Fruit fly (Drosophila melanogaster) whole organism: ENCODE measurements around the gene Smug.

Source experiments
- CG8478 ChIP-seq: fragments of >200 bp; optimal IDR thresholded peaks from 2 replicates; lab custom pipeline; 2018; ENCODE audit warnings: inconsistent platforms
- Dll ChIP-seq: fragments of >200 bp; optimal IDR thresholded peaks from 2 replicates; lab custom pipeline; 2017
- EcR ChIP-seq, 2 experiments: fragments of >200 bp; optimal IDR thresholded peaks; 2 replicates each; lab custom pipeline; 2017; ENCODE audit warnings: missing biosample characterization in 2 of 2, missing genetic modification characterization in 2 of 2, missing genetic modification reagents in 2 of 2
- pan ChIP-seq: fragments of >200 bp; optimal IDR thresholded peaks from 2 replicates; lab custom pipeline; 2017
- psq ChIP-seq: fragments of >200 bp; optimal IDR thresholded peaks from 2 replicates; lab custom pipeline; 2017
- usp ChIP-seq: fragments of >200 bp; optimal IDR thresholded peaks from 2 replicates; lab custom pipeline; 2017; ENCODE audit warnings: missing biosample characterization, missing genetic modification characterization, mixed read lengths

Gene Smug

DNA sequence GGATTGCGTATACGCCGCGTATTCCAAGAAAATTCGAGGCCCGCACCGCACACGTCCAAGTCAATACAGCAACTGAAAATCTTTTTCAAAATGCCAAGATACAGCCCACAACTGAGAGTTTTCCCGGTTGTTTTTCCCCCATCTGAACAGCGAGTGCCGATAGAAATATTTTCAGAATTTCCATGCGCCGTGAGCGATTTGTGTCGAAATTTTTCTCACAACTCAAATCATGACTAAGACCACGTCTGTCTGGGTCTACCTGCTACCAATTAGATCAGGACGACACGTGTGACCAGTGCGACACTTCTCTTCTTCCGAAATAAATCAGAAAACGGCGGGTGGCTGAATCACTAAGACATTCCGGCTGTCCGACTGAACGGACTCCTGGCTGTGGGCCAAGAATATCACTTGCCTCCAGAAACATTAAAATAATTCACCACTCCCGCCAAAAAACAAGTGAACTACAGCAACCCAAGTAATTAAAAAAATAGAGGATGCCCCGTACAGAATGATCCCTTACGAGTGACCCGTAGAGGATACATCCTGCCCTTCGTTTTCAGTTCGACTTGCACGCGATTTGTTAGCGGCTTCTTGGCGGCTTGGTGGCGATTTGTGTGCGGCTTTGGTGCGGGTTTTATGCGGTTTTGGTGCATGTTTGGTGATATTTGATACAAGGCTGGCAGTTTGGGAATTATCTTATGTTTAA is 24.9 kb upstream of the Smug start, which contains the start of gene cher:
Gene cher, minus strand, starts transcription at position 51 of the 706 bp plus-strand sequence.
- TF ChIP-seq psq (lab: Kevin White, UChicago) (no peak), Dll (no peak), usp (GFP tag; lab: Kevin White, UChicago) (no peak), pan (lab: Kevin White, UChicago) (no peak)

DNA sequence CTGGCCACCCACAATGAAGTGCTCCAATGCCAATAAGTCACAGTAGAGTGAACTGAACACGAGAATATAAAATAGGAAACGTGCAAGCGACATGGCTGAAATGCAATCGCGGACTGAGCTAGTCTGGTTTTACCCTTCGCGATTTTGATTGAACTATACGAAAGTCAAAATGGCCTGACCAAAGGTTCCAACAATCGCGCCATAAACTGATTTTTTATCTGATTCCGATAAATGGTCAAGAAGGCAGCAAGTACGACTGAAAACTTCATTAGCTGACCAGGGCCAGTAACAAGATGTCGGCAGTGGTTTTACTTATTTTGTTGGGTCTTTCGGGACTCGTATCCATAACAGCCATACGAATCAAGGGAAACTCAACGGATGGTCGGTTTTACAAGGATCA is 23.5 kb upstream of the Smug start, which contains the start of the genes CG17477 and CG31269:
Gene CG17477, minus strand, starts transcription at position 101 of the 400 bp plus-strand sequence.
Gene CG31269, plus strand, starts transcription at position 289 of the 400 bp plus-strand sequence.
- TF ChIP-seq Dll, result no peak

DNA sequence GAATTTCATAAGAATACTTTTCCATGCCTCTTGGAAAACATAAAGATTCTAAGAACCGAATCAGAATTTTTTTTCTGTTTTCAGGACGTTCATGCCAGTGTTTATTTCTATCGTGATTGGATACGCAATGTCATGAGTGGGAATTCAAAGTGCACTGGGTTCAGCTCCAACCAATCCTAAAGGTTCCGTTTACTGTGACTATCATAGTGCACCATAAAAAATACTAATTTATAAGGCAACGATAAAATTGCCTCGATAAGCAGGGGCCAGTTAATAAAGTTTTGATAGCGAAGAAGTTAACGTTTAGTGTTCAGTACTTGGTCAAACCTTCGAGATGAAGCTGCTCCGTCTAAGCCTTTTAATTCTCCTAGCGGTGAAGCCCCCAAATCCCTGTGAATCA is 22.5 kb upstream of the Smug start, which contains the start of gene CG31265:
Gene CG31265, plus strand, starts transcription at position 301 of the 400 bp plus-strand sequence.
- TF ChIP-seq Dll, result no peak
- no peak for TF ChIP-seq EcR (GFP tag; optimal IDR thresholded peaks at IDR 0.05; lab: Kevin White, UChicago)
- TF ChIP-seq pan (lab: Kevin White, UChicago), result no peak
- TF ChIP-seq psq (lab: Kevin White, UChicago), result no peak
- no peak for TF ChIP-seq CG8478 (lab: Kevin White, UChicago)
- no peak for TF ChIP-seq usp (GFP tag; lab: Kevin White, UChicago)

DNA sequence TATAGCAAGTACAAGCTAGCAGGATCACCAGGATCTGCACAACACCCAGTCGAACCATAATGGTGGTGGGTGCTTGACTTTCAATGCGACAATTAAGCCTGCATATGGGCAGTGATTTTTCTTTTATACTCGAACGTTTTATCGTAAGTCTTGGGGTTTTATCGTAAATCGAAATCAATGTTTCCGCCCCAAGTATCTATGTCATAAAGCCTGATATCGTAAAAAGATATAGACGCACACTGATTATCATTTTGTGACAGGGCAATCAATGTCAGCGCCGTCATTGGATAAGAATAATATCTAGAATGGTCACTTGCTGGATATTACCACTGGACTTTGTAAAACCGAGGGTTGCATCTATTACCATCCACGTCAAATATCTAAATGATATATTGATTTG is 20.1 kb upstream of the Smug start, which contains the start of gene CG17475:
Gene CG17475, minus strand, starts transcription at position 101 of the 400 bp plus-strand sequence.
- TF ChIP-seq CG8478 (lab: Kevin White, UChicago), result no peak

DNA sequence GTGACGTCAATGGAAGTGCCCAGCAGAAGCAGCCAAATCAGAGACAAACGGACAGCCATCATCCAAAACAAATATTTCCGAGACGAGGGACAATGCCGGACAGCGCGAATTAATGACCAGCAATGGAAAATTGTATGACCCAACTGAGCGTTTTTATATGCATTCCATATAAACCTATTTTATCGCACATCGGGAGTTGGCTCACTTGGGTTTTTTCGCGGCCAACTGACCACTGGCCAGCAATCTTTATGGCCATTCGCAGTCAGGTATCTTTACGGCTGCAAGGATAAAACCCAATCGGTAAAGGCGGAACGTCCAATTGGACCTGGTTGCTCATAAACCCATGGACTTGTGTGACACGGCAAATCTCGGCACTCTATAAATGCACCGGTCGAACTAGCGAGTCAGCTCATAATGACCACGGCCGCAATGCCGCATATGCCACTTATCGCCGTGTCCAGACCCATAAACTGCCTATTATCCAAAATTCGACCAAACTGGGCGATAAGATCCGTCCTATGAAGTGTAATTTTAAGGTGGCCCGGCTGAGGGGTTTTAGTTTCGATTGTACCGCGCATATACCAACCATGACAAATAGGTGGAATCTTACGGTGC is 18.2 kb upstream of the Smug start, which contains the start of the genes CG4053 and CG31266:
Gene CG4053, minus strand, starts transcription at position 101 of the 615 bp plus-strand sequence.
Gene CG31266, plus strand, starts transcription at position 565 of the 615 bp plus-strand sequence.
- no peak for TF ChIP-seq pan (lab: Kevin White, UChicago)
- TF ChIP-seq CG8478 (lab: Kevin White, UChicago), result no peak
- TF ChIP-seq psq (lab: Kevin White, UChicago), result no peak
- TF ChIP-seq usp (GFP tag; lab: Kevin White, UChicago), result no peak
- TF ChIP-seq Dll, result no peak
- no peak for TF ChIP-seq EcR (GFP tag; optimal IDR thresholded peaks at IDR 0.05; lab: Kevin White, UChicago)

DNA sequence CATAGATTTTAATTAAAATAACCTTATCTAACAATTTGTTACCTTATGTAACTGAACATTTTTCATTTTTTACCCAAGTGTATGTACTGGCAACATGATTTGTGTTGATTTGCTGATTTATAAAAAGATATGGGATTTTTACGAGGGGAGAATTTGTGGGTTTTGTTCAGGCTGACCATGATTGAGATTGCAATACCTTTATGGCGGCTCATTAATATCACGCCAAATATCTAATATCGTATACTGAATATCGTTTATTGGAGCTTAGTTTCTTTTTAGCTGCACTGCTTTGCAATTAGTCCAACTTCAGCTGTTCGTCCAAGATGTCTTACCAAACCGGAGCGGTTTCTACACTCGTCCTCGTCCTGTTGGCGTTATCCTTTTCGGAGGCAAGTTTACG is 16.5 kb upstream of the Smug start, which contains the start of gene CG31267:
Gene CG31267, plus strand, starts transcription at position 301 of the 400 bp plus-strand sequence.
- TF ChIP-seq pan (lab: Kevin White, UChicago) (no peak), EcR (GFP tag; optimal IDR thresholded peaks at IDR 0.05; lab: Kevin White, UChicago) (no peak), usp (GFP tag; lab: Kevin White, UChicago) (no peak), psq (lab: Kevin White, UChicago) (no peak), CG8478 (lab: Kevin White, UChicago) (no peak), Dll (no peak)

DNA sequence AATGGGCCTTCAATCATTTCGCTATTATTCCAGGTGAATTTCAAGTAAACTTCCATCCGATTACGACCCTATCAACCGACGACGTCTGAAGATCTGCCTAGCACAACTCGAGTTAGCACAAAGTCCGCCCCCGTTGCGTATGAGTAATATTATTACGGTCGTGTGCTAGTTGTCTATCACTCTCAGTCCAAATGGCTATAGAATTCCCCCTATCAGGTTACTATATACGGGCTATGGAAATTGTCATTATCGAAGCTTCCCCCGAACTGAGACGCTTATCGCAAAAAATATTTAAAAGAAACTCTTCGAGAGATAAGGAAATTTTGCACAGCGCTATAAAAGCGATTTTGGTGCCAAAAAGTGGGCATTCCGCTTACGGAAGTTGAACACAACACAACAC is 14.6 kb upstream of the Smug start, which contains the start of gene CG5246:
Gene CG5246, plus strand, starts transcription at position 365 of the 400 bp plus-strand sequence.
- no peak for TF ChIP-seq Dll
- TF ChIP-seq usp (GFP tag; lab: Kevin White, UChicago), result no peak

DNA sequence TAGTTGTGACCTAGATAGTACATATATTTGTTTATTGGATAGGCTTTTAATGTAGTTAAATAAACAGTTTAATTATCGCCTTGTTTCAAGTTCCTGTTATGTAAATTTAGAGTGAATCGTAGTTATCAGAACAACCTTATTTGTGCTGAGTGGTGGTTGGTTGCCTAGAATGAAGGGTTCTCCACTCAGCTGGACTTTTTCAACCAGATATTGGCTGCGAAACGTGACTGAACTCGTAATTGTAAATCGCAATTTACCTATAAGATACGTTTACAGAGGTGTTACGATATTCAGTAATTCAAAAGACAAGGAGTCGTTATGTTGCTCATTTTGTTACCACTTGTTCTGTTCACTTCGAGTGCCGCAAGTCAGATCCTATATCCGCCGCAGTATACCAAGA is 12.8 kb upstream of the Smug start, which contains the start of gene CG5255:
Gene CG5255, plus strand, starts transcription at position 301 of the 400 bp plus-strand sequence.
- no peak for TF ChIP-seq pan (lab: Kevin White, UChicago)
- no peak for TF ChIP-seq usp (GFP tag; lab: Kevin White, UChicago)
- TF ChIP-seq EcR (GFP tag; optimal IDR thresholded peaks at IDR 0.05; lab: Kevin White, UChicago), result no peak
- no peak for TF ChIP-seq psq (lab: Kevin White, UChicago)
- no peak for TF ChIP-seq CG8478 (lab: Kevin White, UChicago)
- no peak for TF ChIP-seq Dll

DNA sequence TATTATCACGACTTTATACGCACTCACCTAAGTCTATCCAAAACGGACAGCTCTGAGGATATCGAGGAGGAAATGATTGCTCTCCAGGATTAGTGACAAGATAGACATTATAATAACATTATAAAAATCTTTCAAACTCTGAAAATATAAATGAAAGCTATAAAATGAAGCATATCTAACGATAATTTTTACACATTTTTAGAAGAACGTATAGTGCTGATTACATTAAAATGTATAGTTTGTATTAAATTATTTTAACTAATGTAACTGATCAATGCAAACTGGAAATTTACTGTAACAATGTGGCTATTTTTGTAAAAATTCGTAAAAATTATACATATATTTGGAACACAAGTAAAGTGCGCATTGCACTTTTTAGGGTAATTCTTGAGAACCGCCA is 11.7 kb upstream of the Smug start, which contains the start of gene CG5265:
Gene CG5265, plus strand, starts transcription at position 301 of the 400 bp plus-strand sequence.
- TF ChIP-seq pan (lab: Kevin White, UChicago), result no peak

DNA sequence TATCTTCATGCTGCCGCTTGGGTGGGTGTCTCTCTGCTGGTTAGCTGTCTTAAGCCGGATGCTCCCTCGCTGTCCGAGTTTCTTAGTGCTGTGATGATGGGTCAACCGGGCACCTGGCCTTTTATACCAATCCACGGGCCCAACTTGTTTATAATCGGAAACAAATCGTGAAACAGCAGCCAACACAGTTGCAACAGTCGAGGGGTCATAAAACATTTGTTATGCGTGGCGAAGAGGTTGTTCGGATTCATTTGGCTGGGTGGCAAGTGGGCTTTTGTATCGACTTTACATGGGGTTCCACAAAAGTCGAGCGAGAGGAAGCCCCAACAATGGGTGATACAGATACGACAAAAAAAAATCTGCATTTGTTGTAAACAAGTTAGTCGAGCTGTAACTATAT is 8.1 kb upstream of the Smug start, which contains the start of gene TwdlW:
Gene TwdlW, minus strand, starts transcription at position 101 of the 400 bp plus-strand sequence.
- TF ChIP-seq pan (lab: Kevin White, UChicago) (no peak), usp (GFP tag; lab: Kevin White, UChicago) (no peak), CG8478 (lab: Kevin White, UChicago) (no peak), psq (lab: Kevin White, UChicago) (no peak), EcR (GFP tag; optimal IDR thresholded peaks at IDR 0.05; lab: Kevin White, UChicago) (no peak), Dll (no peak)

DNA sequence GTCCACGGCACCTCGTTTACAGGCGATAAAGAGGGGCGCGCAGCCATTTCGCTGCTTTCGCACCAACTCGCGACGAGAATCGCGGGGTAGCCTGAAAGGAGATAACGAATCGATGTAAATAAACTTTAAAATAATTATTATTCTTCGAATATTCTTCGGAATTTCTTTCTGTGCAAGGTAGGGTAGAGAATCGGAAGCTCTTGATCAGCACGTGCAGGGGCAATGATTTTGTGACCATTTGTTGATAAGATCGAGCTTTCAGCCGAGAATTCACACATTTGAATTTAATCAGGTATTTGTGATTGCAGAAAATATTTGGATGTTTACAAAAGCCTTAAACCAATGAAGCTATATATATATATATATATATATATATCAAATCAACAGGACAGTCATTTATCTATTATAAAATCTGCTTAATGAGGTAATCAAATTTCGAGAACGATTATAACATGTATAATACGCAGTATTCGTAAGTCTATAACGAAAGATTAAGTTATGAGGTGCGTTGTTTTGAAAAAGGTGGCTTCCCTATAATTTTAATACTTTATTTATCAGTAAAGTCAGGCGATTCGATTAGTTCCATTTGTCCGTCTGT is 2.6 kb upstream of the Smug start:
- no peak for TF ChIP-seq psq (lab: Kevin White, UChicago)
- no peak for TF ChIP-seq CG8478 (lab: Kevin White, UChicago)
- no peak for TF ChIP-seq EcR (GFP tag; optimal IDR thresholded peaks at IDR 0.05; lab: Kevin White, UChicago)
- no peak for TF ChIP-seq Dll
- TF ChIP-seq usp (GFP tag; lab: Kevin White, UChicago), result no peak
- no peak for TF ChIP-seq pan (lab: Kevin White, UChicago)
